Fruit fly (Drosophila melanogaster) whole organism, embryonic: ENCODE data around the gene CG14022.

ENCODE experiments used
- Antp ChIP-seq: fragments of 200-800 bp; sonication (Bioruptor generic); optimal IDR thresholded peaks from 3 replicates; lab custom pipeline; 2016; ENCODE audit warnings: missing biosample characterization, missing genetic modification characterization
- Atf-2 ChIP-seq: fragments of 200-800 bp; sonication (Bioruptor generic); optimal IDR thresholded peaks from 2 replicates; lab custom pipeline; 2016; ENCODE audit warnings: missing biosample characterization, missing genetic modification characterization
- Blimp-1 ChIP-seq: fragments of 200-800 bp; sonication (Bioruptor generic); optimal IDR thresholded peaks from 3 replicates; lab custom pipeline; 2018; ENCODE audit warnings: missing biosample characterization, missing genetic modification characterization, mild to moderate bottlenecking, moderate library complexity, missing genetic modification reagents
- CG10366 ChIP-seq: fragments of 200-800 bp; sonication (Bioruptor generic); IDR thresholded peaks from 2 replicates; pipeline ENCODE4 v1.3.6; 2022; ENCODE audit warnings: missing biosample characterization, missing genetic modification characterization
- CG10565 ChIP-seq: fragments of 200-800 bp; sonication (Bioruptor generic); optimal IDR thresholded peaks from 3 replicates; lab custom pipeline; 2016; ENCODE audit warnings: missing biosample characterization, mild to moderate bottlenecking, missing genetic modification characterization
- CG10654 ChIP-seq: fragments of 200-800 bp; sonication (Bioruptor generic); optimal IDR thresholded peaks from 2 replicates; lab custom pipeline; 2016; ENCODE audit warnings: missing biosample characterization, missing genetic modification characterization
- CG12071 ChIP-seq: fragments of 200-800 bp; sonication (Bioruptor generic); optimal IDR thresholded peaks from 3 replicates; lab custom pipeline; 2018; ENCODE audit warnings: missing biosample characterization, mild to moderate bottlenecking, missing genetic modification characterization
- CG13296 ChIP-seq: fragments of 200-800 bp; sonication (Bioruptor generic); optimal IDR thresholded peaks from 3 replicates; lab custom pipeline; 2018; ENCODE audit warnings: missing biosample characterization, mild to moderate bottlenecking, missing genetic modification characterization
- CG15479 ChIP-seq: fragments of 200-800 bp; sonication (Bioruptor generic); optimal IDR thresholded peaks from 3 replicates; lab custom pipeline; 2019; ENCODE audit warnings: missing biosample characterization, mild to moderate bottlenecking, missing genetic modification characterization, moderate library complexity
- CG17361 ChIP-seq: fragments of 200-800 bp; sonication (Bioruptor generic); IDR thresholded peaks from 3 replicates; pipeline ENCODE4 v1.3.6; 2022; ENCODE audit warnings: missing biosample characterization, missing genetic modification characterization
- CG17802 ChIP-seq: fragments of 200-800 bp; sonication (Bioruptor generic); optimal IDR thresholded peaks from 2 replicates; lab custom pipeline; 2018; ENCODE audit warnings: missing biosample characterization, mild to moderate bottlenecking, missing genetic modification characterization, moderate library complexity
- CG2712 ChIP-seq: fragments of 200-800 bp; optimal IDR thresholded peaks from 3 replicates; lab custom pipeline; 2019; ENCODE audit warnings: missing biosample characterization, mild to moderate bottlenecking, missing genetic modification characterization, moderate library complexity
- CG32772 ChIP-seq: fragments of 200-800 bp; sonication (Bioruptor generic); IDR thresholded peaks from 2 replicates; pipeline ENCODE4 v1.3.6; 2022; ENCODE audit warnings: missing biosample characterization, missing genetic modification characterization
- CG33213 ChIP-seq: fragments of 200-800 bp; sonication (Bioruptor generic); optimal IDR thresholded peaks from 3 replicates; lab custom pipeline; 2016; ENCODE audit warnings: missing biosample characterization, missing genetic modification characterization
- CG42726 ChIP-seq: fragments of 200-800 bp; sonication (Bioruptor generic); IDR thresholded peaks from 2 replicates; pipeline ENCODE4 v1.3.6; 2022; ENCODE audit warnings: missing biosample characterization, missing genetic modification characterization; ENCODE audit not compliant: partially characterized antibody
- CG4424 ChIP-seq: fragments of 200-800 bp; sonication (Bioruptor generic); optimal IDR thresholded peaks from 3 replicates; lab custom pipeline; 2016; ENCODE audit warnings: missing biosample characterization, missing genetic modification characterization
- CG6765 ChIP-seq: fragments of 200-800 bp; sonication (Bioruptor generic); optimal IDR thresholded peaks from 3 replicates; lab custom pipeline; 2017; ENCODE audit warnings: missing biosample characterization, mild to moderate bottlenecking, missing genetic modification characterization
- CG7963 ChIP-seq: fragments of 200-800 bp; sonication (Bioruptor generic); IDR thresholded peaks from 3 replicates; pipeline ENCODE4 v1.3.6; 2022; ENCODE audit warnings: missing biosample characterization, missing genetic modification characterization; ENCODE audit not compliant: partially characterized antibody
- CG8290 ChIP-seq, 3 experiments: fragments of 200-800 bp; sonication (Bioruptor generic); optimal IDR thresholded peaks; 2 replicates each; lab custom pipeline; 2016 to 2019; ENCODE audit warnings: missing biosample characterization in 3 of 3, missing genetic modification characterization in 3 of 3, mild to moderate bottlenecking in 2 of 3, moderate library complexity in 1 of 3
- CG8388 ChIP-seq: fragments of 200-800 bp; sonication (Bioruptor generic); optimal IDR thresholded peaks from 2 replicates; lab custom pipeline; 2019; ENCODE audit warnings: missing biosample characterization, mild to moderate bottlenecking, missing genetic modification characterization, moderate library complexity
- CG9817 ChIP-seq: fragments of 200-800 bp; sonication (Bioruptor generic); optimal IDR thresholded peaks from 2 replicates; lab custom pipeline; 2018; ENCODE audit warnings: missing biosample characterization, mild to moderate bottlenecking, missing genetic modification characterization, moderate library complexity
- Dll ChIP-seq: fragments of 200-800 bp; sonication (Bioruptor generic); IDR thresholded peaks from 4 replicates; pipeline ENCODE4 v1.3.6; 2022; ENCODE audit warnings: missing biosample characterization, missing genetic modification characterization; ENCODE audit not compliant: partially characterized antibody
- Drgx ChIP-seq: fragments of 200-800 bp; sonication (Bioruptor generic); IDR thresholded peaks from 2 replicates; pipeline ENCODE4 v1.3.6; 2022; ENCODE audit warnings: missing biosample characterization, missing genetic modification characterization
- H15 ChIP-seq: fragments of 200-800 bp; sonication (Bioruptor generic); IDR thresholded peaks from 3 replicates; pipeline ENCODE4 v1.3.6; 2022; ENCODE audit warnings: missing biosample characterization, missing genetic modification characterization
- Hand ChIP-seq: fragments of 200-800 bp; sonication (Bioruptor generic); optimal IDR thresholded peaks from 2 replicates; lab custom pipeline; 2017; ENCODE audit warnings: mild to moderate bottlenecking, missing biosample characterization, missing genetic modification reagents, missing genetic modification characterization
- Hmr ChIP-seq: fragments of 200-800 bp; sonication (Bioruptor generic); optimal IDR thresholded peaks from 3 replicates; lab custom pipeline; 2017; ENCODE audit warnings: mild to moderate bottlenecking, missing biosample characterization, missing genetic modification reagents, missing genetic modification characterization
- Hr3 ChIP-seq: fragments of 200-800 bp; sonication (Bioruptor generic); optimal IDR thresholded peaks from 3 replicates; lab custom pipeline; 2016; ENCODE audit warnings: missing biosample characterization, missing genetic modification characterization
- Hr78 ChIP-seq, 2 experiments: fragments of 200-800 bp in 1 of 2; fragments of >200 bp in 1 of 2; sonication (Bioruptor generic) in 1 of 2; optimal IDR thresholded peaks; 2 replicates each; lab custom pipeline; 2017 to 2019; ENCODE audit warnings: missing biosample characterization in 2 of 2, missing genetic modification characterization in 2 of 2, mild to moderate bottlenecking in 1 of 2, moderate library complexity in 1 of 2
- Neu2 ChIP-seq: fragments of 200-800 bp; sonication (Bioruptor generic); optimal IDR thresholded peaks from 3 replicates; lab custom pipeline; 2016; ENCODE audit warnings: missing biosample characterization, missing genetic modification characterization, borderline replicate concordance
- Oaz ChIP-seq: fragments of 200-800 bp; sonication (Bioruptor generic); IDR thresholded peaks from 2 replicates; pipeline ENCODE4 v1.3.6; 2022; ENCODE audit warnings: missing biosample characterization, missing genetic modification characterization
- Pdp1 ChIP-seq, 2 experiments: fragments of 200-800 bp; sonication (Bioruptor generic); optimal IDR thresholded peaks; 3 replicates each; lab custom pipeline; 2016; ENCODE audit warnings: missing biosample characterization in 2 of 2, missing genetic modification characterization in 2 of 2, mild to moderate bottlenecking in 1 of 2, moderate library complexity in 1 of 2
- Poxn ChIP-seq: fragments of 200-800 bp; sonication (Bioruptor generic); IDR thresholded peaks from 2 replicates; pipeline ENCODE4 v1.3.6; 2022; ENCODE audit warnings: missing biosample characterization, missing genetic modification characterization
- Stat92E ChIP-seq, 3 experiments: fragments of >200 bp in 2 of 3; fragments of 200-800 bp in 1 of 3; sonication (Bioruptor generic) in 1 of 3; optimal IDR thresholded peaks; 2 replicates each; lab custom pipeline; 2017 to 2019; ENCODE audit warnings: missing biosample characterization in 3 of 3, missing genetic modification characterization in 3 of 3, mild to moderate bottlenecking in 1 of 3, moderate library complexity in 1 of 3
- Usf ChIP-seq: fragments of 200-800 bp; sonication (Bioruptor generic); optimal IDR thresholded peaks from 2 replicates; lab custom pipeline; 2017; ENCODE audit warnings: missing genotype, missing biosample characterization, missing genetic modification characterization
- ash1 ChIP-seq: fragments of 200-800 bp; sonication (Bioruptor generic); optimal IDR thresholded peaks from 2 replicates; lab custom pipeline; 2018; ENCODE audit warnings: missing biosample characterization, mild to moderate bottlenecking, missing genetic modification characterization
- bbx ChIP-seq: fragments of 200-800 bp; sonication (Bioruptor generic); IDR thresholded peaks from 2 replicates; pipeline ENCODE4 v1.3.6; 2022; ENCODE audit warnings: missing biosample characterization, missing genetic modification characterization; ENCODE audit not compliant: partially characterized antibody
- bigmax ChIP-seq: fragments of 200-800 bp; sonication (Bioruptor generic); optimal IDR thresholded peaks from 2 replicates; lab custom pipeline; 2018; ENCODE audit warnings: missing biosample characterization, mild to moderate bottlenecking, missing genetic modification characterization
- br ChIP-seq: fragments of >200 bp; optimal IDR thresholded peaks from 2 replicates; lab custom pipeline; 2017
- cg ChIP-seq: fragments of 200-800 bp; sonication (Bioruptor generic); optimal IDR thresholded peaks from 3 replicates; lab custom pipeline; 2019; ENCODE audit warnings: missing biosample characterization, mild to moderate bottlenecking, missing genetic modification characterization, moderate library complexity
- exex ChIP-seq: fragments of 200-800 bp; sonication (Bioruptor generic); optimal IDR thresholded peaks from 4 replicates; lab custom pipeline; 2018; ENCODE audit warnings: missing biosample characterization, mild to moderate bottlenecking, missing genetic modification characterization, moderate library complexity
- fd102C ChIP-seq: fragments of 200-800 bp; sonication (Bioruptor generic); optimal IDR thresholded peaks from 2 replicates; lab custom pipeline; 2018; ENCODE audit warnings: missing biosample characterization, mild to moderate bottlenecking, missing genetic modification characterization, moderate library complexity
- fru ChIP-seq: fragments of >200 bp; optimal IDR thresholded peaks from 2 replicates; lab custom pipeline; 2017
- gro ChIP-seq: fragments of 200-800 bp; sonication (Bioruptor generic); optimal IDR thresholded peaks from 2 replicates; lab custom pipeline; 2016; ENCODE audit warnings: missing biosample characterization, missing genetic modification characterization
- maf-S ChIP-seq: fragments of 200-800 bp; sonication (Bioruptor generic); optimal IDR thresholded peaks from 2 replicates; lab custom pipeline; 2016; ENCODE audit warnings: missing biosample characterization, missing genetic modification characterization
- mirr ChIP-seq: fragments of 200-800 bp; sonication (Bioruptor generic); optimal IDR thresholded peaks from 3 replicates; lab custom pipeline; 2018; ENCODE audit warnings: missing biosample characterization, mild to moderate bottlenecking, missing genetic modification characterization
- pita ChIP-seq: fragments of 200-800 bp; sonication (Bioruptor generic); optimal IDR thresholded peaks from 2 replicates; lab custom pipeline; 2017; ENCODE audit warnings: missing biosample characterization, mild to moderate bottlenecking, missing genetic modification characterization
- ro ChIP-seq: fragments of 200-800 bp; sonication (Bioruptor generic); IDR thresholded peaks from 2 replicates; pipeline ENCODE4 v1.3.6; 2022; ENCODE audit warnings: missing biosample characterization, missing genetic modification characterization
- trem ChIP-seq: fragments of 200-800 bp; optimal IDR thresholded peaks from 3 replicates; lab custom pipeline; 2019; ENCODE audit warnings: missing biosample characterization, mild to moderate bottlenecking, missing genetic modification characterization, moderate library complexity
- usp ChIP-seq: fragments of >200 bp; optimal IDR thresholded peaks from 2 replicates; lab custom pipeline; 2017; ENCODE audit warnings: missing biosample characterization, missing genetic modification characterization
- yki ChIP-seq: fragments of >200 bp; optimal IDR thresholded peaks from 3 replicates; lab custom pipeline; 2018

Gene CG14022

dm6 chr2L:5305240-5305875, 23.3 kb downstream of the CG14022 start (continued):
- TF ChIP-seq Blimp-1 = peak; percentile 89
- TF ChIP-seq CG12071 (GFP tag; lab: Kevin White, UChicago) = no peak
- peak; percentile 48 for TF ChIP-seq CG15479 (GFP tag; lab: Kevin White, UChicago)
- no peak for TF ChIP-seq ro (GFP tag; lab: Robert Waterston, UW)
- peak; percentile 37; the same call in 1 of the 2 replicates for TF ChIP-seq Drgx (GFP tag; lab: Robert Waterston, UW)
- TF ChIP-seq CG9817 (tag; lab: Kevin White, UChicago) = no peak
- no peak for TF ChIP-seq CG32772 (GFP tag; lab: Robert Waterston, UW)
- no peak for TF ChIP-seq br (lab: Kevin White, UChicago)
- no peak for TF ChIP-seq CG17802 (tag; lab: Kevin White, UChicago)
- no peak for TF ChIP-seq Dll (GFP tag; lab: Robert Waterston, UW)
- TF ChIP-seq fd102C (GFP tag; lab: Kevin White, UChicago) = no peak
- TF ChIP-seq Hmr (GFP tag; lab: Kevin White, UChicago) = no peak
- peak in 1 of 2 experiments; percentile 65 for TF ChIP-seq Hr78 (GFP tag; optimal IDR thresholded peaks at IDR 0.05; lab: Kevin White, UChicago)
- TF ChIP-seq Oaz (GFP tag; lab: Robert Waterston, UW) = no peak
- no peak for TF ChIP-seq Hand
- no peak for TF ChIP-seq fru
- no peak for TF ChIP-seq H15 (GFP tag; lab: Robert Waterston, UW)
- peak in 1 of 3 experiments; percentile 67 for TF ChIP-seq Stat92E (GFP tag; optimal IDR thresholded peaks at IDR 0.05; lab: Kevin White, UChicago)
- no peak for TF ChIP-seq CG42726
- peak; percentile 18 for TF ChIP-seq exex (tag; lab: Kevin White, UChicago)
- TF ChIP-seq CG8388 (GFP tag; lab: Kevin White, UChicago) = no peak
- no peak for TF ChIP-seq maf-S (GFP tag; lab: Kevin White, UChicago)
- TF ChIP-seq pita (GFP tag; lab: Kevin White, UChicago) = no peak
- peak; percentile 19 for TF ChIP-seq trem (tag; lab: Kevin White, UChicago)
- no peak for TF ChIP-seq gro (GFP tag; lab: Kevin White, UChicago)
- no peak for TF ChIP-seq Usf (GFP tag; lab: Kevin White, UChicago)
- TF ChIP-seq cg = peak; percentile 78
- peak; percentile 46; the same call in 1 of the 2 replicates for TF ChIP-seq bbx
- no peak for TF ChIP-seq Poxn (GFP tag; lab: Robert Waterston, UW)
- no peak for TF ChIP-seq CG10366

dm6 chr2L:5304367-5304766, 24.3 kb downstream of the CG14022 start:
- TF ChIP-seq CG6765 (no peak), CG7963 (GFP tag; lab: Robert Waterston, UW) (no peak), CG33213 (GFP tag; lab: Kevin White, UChicago) (no peak), CG10654 (no peak), Hr3 (GFP tag; lab: Kevin White, UChicago) (no peak), Atf-2 (no peak), CG10565 (GFP tag; lab: Kevin White, UChicago) (no peak), ash1 (GFP tag; lab: Kevin White, UChicago) (no peak), CG12071 (GFP tag; lab: Kevin White, UChicago) (no peak), CG2712 (tag; lab: Kevin White, UChicago) (no peak), CG8290 (GFP tag; optimal IDR thresholded peaks at IDR 0.05; lab: Kevin White, UChicago) (no peak), CG8290 (tag; optimal IDR thresholded peaks at IDR 0.05; lab: Kevin White, UChicago) (peak in 1 of 2 experiments; percentile 10), CG4424 (GFP tag; lab: Kevin White, UChicago) (no peak), Pdp1 (GFP tag; optimal IDR thresholded peaks at IDR 0.05; lab: Kevin White, UChicago) (peak in 1 of 2 experiments; percentile 88), CG13296 (no peak), Antp (GFP tag; lab: Kevin White, UChicago) (no peak), CG17361 (GFP tag; lab: Robert Waterston, UW) (no peak), bigmax (GFP tag; lab: Kevin White, UChicago) (no peak), yki (lab: Kevin White, UChicago) (no peak), mirr (GFP tag; lab: Kevin White, UChicago) (peak; percentile 46), usp (no peak), exex (tag; lab: Kevin White, UChicago) (peak; percentile 81), Neu2 (GFP tag; lab: Kevin White, UChicago) (no peak)
